Worm (Caenorhabditis elegans): Measurements from ENCODE around the gene ccdc-149.

DNA sequence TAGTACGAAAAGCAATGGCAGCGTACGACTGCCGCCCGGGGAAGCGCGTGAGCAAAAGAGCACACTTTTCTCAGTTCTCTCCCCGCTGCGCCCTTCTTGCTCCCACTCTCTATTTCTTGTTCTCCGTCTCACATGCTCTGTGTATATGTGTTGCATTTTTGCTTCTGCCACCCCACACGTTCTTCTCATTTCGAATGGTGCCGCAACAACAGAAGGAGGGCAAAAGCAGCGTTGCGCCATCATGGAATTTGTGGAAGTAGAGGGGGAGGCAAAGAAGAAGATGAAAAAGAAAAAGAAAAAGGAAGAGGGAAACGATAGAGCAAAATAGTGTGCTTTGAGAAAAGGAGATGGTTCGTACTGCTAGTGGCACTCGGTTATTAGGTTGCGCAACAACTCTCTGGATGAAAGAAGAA is 43.9 kb downstream of the ccdc-149 start:
- TF ChIP-seq nfya-1 (tag; optimal IDR thresholded peaks at IDR 0.05) (peak; percentile 69), Y22D7AL.16 (tag; optimal IDR thresholded peaks at IDR 0.05) (no peak), mec-3 (tag; optimal IDR thresholded peaks at IDR 0.05; ENCODE audit: borderline replicate concordance) (peak; percentile 29), unc-55 (GFP tag; optimal IDR thresholded peaks at IDR 0.05) (peak; percentile 31), rnt-1 (tag; optimal IDR thresholded peaks at IDR 0.05) (peak; percentile 11), fax-1 (tag; optimal IDR thresholded peaks at IDR 0.05) (peak; percentile 24), lin-11 (tag; optimal IDR thresholded peaks at IDR 0.05) (no peak), hlh-30 (tag; optimal IDR thresholded peaks at IDR 0.05; ENCODE audit: insufficient read depth) (peak; percentile 46), ama-1 (optimal IDR thresholded peaks at IDR 0.05) (no peak), sox-2 (GFP tag; IDR thresholded peaks at IDR 0.05) (no peak)

Data from whole organism, late embryonic.